Fruit fly (Drosophila melanogaster): Measurements from ENCODE around the gene CG11322.

Gene CG11322

DNA sequence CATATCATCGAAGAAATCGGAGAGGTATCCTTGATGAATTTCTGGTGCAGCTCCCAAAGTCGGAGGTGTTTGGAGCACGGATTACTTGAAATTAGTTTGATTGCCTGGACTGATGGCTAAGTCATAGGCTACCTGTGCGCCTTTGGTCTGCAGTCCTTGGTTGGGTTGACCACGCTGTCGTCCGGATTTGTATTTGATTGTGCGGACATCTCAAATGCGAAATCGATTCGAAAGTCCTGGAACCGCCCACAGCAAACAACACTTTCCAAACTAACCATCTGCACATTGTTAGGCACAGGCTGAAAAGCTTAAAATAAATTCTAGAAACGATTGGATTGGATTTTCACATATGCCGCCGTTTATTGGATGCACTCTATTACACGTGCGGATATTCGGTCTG is at the start of gene CG11322:
TSS of gene CG11322 (minus strand) at position 101 of the 400 bp plus-strand sequence.
- TF ChIP-seq CG8478 (optimal IDR thresholded peaks at IDR 0.05) (no peak), Dll (optimal IDR thresholded peaks at IDR 0.05) (no peak), psq (optimal IDR thresholded peaks at IDR 0.05) (no peak), EcR (GFP tag; optimal IDR thresholded peaks at IDR 0.05) (no peak), usp (GFP tag; optimal IDR thresholded peaks at IDR 0.05) (no peak), pan (optimal IDR thresholded peaks at IDR 0.05) (no peak)

DNA sequence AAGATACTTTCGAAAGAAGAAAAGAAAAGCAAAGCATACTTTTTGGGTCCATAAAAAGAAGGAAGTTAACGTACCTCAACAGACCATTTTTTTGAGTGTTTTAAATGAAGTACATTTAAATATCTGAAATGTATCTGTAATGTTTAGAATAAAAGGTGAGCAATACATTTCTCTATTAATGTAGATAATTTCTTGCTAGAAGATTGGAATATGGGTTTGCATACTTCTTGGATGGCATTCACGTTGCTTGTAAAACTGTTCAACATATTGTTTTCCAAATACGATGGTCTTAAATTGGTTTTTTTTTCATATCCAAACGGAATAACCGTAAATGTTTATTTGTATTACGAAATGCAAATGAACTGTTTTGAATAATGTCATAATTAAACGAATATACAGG is 46.4 kb upstream of the CG11322 start, which contains the start of gene CG17375:
TSS of gene CG17375 (minus strand) at position 10 of the 400 bp plus-strand sequence.
- TF ChIP-seq CG8478 (optimal IDR thresholded peaks at IDR 0.05): no peak
- no peak for TF ChIP-seq usp (GFP tag; optimal IDR thresholded peaks at IDR 0.05)
- no peak for TF ChIP-seq Dll (optimal IDR thresholded peaks at IDR 0.05)
- no peak for TF ChIP-seq EcR (GFP tag; optimal IDR thresholded peaks at IDR 0.05)
- TF ChIP-seq psq (optimal IDR thresholded peaks at IDR 0.05): no peak
- TF ChIP-seq pan (optimal IDR thresholded peaks at IDR 0.05): no peak

DNA sequence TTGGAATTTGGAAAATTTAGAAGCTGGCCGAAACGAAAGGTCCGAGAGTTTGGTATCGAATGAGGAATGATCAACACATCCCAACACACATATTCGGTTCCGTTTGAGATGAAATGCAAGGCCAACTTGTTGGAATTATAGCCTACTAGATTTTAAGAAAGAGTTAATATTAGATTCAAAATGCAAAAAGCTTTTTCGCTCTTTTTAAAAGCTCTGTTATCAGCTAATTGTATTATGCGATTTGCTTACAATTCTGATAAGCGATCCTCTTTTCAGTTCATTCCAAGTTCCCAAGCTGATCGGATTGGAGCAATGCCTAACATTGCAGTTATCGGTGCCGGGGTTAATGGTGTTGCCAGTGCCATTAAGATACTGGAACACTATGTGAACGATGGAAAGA is 43.3 kb upstream of the CG11322 start, which contains the start of the genes CG17377 and Daao2:
TSS of gene CG17377 (minus strand) at position 101 of the 400 bp plus-strand sequence.
TSS of gene Daao2 (plus strand) at position 272 of the 400 bp plus-strand sequence.
- TF ChIP-seq psq (optimal IDR thresholded peaks at IDR 0.05) (no peak), pan (optimal IDR thresholded peaks at IDR 0.05) (no peak), EcR (GFP tag; optimal IDR thresholded peaks at IDR 0.05) (no peak), CG8478 (optimal IDR thresholded peaks at IDR 0.05) (no peak)

DNA sequence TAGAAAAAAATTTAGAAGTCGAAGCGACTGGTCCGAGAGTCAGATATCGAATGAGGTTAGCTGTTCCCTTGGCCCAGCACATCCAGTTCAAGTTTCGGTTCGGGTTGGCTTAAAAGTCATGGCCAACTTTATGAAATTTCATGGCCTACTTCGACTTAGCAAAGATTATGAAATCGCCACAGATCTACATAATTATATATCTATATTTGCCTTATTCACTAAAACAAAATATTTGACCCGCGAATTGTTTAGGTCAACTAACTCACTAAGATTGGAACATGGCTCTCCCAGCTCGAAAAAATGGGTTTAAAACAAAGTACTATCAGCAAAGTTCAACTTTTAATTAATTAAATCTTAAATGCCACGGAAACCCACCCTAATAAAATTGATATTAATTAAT is 41.4 kb upstream of the CG11322 start, which contains the start of gene CG17376:
TSS of gene CG17376 (minus strand) at position 101 of the 400 bp plus-strand sequence.
- TF ChIP-seq usp (GFP tag; optimal IDR thresholded peaks at IDR 0.05): no peak
- TF ChIP-seq CG8478 (optimal IDR thresholded peaks at IDR 0.05): no peak
- no peak for TF ChIP-seq Dll (optimal IDR thresholded peaks at IDR 0.05)
- no peak for TF ChIP-seq EcR (GFP tag; optimal IDR thresholded peaks at IDR 0.05)
- no peak for TF ChIP-seq pan (optimal IDR thresholded peaks at IDR 0.05)
- TF ChIP-seq psq (optimal IDR thresholded peaks at IDR 0.05): no peak

DNA sequence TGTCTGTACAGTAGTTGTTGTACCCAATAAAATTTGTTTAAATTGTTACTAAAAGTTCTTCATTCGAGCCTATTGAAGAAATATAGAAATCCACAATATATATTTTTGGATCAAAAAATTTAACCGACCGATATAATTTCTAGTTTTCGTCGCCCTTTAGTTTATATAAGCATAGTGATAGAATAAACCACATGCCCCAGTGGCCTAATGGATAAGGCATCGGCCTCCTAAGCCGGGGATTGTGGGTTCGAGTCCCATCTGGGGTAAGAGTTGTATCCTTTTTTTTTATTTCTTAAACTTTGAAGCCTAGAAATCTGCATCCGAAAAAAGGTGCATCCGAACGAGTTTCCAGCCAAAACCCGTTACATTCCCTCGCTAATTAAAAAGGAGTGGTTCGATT is 40.1 kb upstream of the CG11322 start:
- TF ChIP-seq Dll (optimal IDR thresholded peaks at IDR 0.05): no peak
- no peak for TF ChIP-seq pan (optimal IDR thresholded peaks at IDR 0.05)
- TF ChIP-seq usp (GFP tag; optimal IDR thresholded peaks at IDR 0.05): no peak
- TF ChIP-seq EcR (GFP tag; optimal IDR thresholded peaks at IDR 0.05): no peak
- TF ChIP-seq psq (optimal IDR thresholded peaks at IDR 0.05): no peak

DNA sequence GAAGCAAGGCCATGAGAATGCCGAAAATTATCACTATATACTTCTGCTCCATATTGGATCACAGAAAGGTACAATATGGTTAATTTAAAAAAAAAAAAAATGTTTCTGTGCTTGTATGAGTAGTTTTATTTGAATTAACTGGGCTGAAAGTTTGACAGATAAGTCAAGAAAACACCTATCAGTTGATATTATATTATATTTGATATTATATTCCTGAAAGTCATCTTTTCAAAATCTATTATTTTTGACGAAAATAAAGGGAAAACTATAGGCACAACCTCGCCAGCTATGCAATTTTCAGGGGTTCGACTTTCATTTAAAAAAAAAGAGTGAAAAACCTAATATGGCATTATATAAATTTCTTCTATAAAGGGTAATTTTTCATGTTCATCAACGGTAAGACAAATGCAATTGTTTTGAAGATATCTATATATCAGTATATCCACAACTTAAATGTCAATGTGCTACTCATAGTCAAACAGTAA is 39.4 kb upstream of the CG11322 start, which contains the start of the genes nrv2 and CG43610:
TSS of gene nrv2 (minus strand) at position 101 of the 485 bp plus-strand sequence.
TSS of gene CG43610 (plus strand) at position 435 of the 485 bp plus-strand sequence.
- TF ChIP-seq EcR (GFP tag; optimal IDR thresholded peaks at IDR 0.05): no peak
- no peak for TF ChIP-seq Dll (optimal IDR thresholded peaks at IDR 0.05)
- no peak for TF ChIP-seq CG8478 (optimal IDR thresholded peaks at IDR 0.05)
- no peak for TF ChIP-seq psq (optimal IDR thresholded peaks at IDR 0.05)
- TF ChIP-seq pan (optimal IDR thresholded peaks at IDR 0.05): no peak
- no peak for TF ChIP-seq usp (GFP tag; optimal IDR thresholded peaks at IDR 0.05)

DNA sequence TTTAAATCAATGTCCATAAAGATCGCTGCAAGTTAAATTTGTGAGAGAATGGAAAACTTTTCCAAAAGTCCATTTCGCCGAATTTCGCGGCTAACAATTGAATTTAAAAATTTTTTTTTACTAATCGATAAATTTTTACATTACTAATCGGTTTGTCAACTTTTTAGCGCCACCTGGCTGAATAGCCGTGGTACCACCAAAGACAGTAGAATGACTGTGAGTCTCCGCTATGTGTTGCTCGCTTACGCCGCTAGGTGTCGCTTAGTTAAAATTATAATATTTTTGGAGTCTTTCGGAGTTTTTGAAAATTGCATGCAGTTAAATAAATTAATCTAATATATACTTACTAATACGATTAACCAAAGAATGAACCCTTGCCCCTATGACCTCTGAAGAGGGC is 38.0 kb upstream of the CG11322 start:
- TF ChIP-seq pan (optimal IDR thresholded peaks at IDR 0.05): no peak
- no peak for TF ChIP-seq Dll (optimal IDR thresholded peaks at IDR 0.05)
- TF ChIP-seq usp (GFP tag; optimal IDR thresholded peaks at IDR 0.05): no peak
- no peak for TF ChIP-seq CG8478 (optimal IDR thresholded peaks at IDR 0.05)
- no peak for TF ChIP-seq EcR (GFP tag; optimal IDR thresholded peaks at IDR 0.05)
- TF ChIP-seq psq (optimal IDR thresholded peaks at IDR 0.05): no peak

DNA sequence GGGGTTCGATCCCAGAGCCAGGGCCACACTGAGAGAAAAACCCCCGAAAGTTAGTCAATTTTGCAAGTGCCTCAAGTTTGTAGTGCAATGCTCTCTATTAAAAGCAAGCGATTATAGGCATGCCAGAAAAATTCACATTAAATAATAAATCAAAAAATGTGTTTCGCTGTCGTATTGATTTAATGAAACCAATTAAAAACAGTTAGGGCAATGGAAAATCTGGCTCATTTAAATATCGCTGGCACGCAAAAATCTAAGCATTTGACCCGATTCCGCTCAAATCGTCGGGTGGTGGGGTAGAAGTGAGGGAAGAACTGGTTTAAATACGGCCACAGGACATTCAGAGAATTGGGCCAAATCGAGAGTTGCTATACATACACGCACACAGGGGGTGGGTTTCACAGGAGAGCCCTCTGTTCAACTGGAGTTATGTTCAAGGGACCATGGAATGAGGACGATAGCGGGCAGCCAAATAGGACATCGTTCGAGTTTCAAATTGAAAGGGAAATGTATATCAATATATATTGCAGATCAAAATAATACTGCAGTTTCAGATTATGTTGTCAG is 35.6 kb upstream of the CG11322 start:
- TF ChIP-seq CG8478 (optimal IDR thresholded peaks at IDR 0.05): no peak
- no peak for TF ChIP-seq usp (GFP tag; optimal IDR thresholded peaks at IDR 0.05)
- TF ChIP-seq Dll (optimal IDR thresholded peaks at IDR 0.05): no peak
- no peak for TF ChIP-seq psq (optimal IDR thresholded peaks at IDR 0.05)
- TF ChIP-seq EcR (GFP tag; optimal IDR thresholded peaks at IDR 0.05): no peak
- TF ChIP-seq pan (optimal IDR thresholded peaks at IDR 0.05): no peak

DNA sequence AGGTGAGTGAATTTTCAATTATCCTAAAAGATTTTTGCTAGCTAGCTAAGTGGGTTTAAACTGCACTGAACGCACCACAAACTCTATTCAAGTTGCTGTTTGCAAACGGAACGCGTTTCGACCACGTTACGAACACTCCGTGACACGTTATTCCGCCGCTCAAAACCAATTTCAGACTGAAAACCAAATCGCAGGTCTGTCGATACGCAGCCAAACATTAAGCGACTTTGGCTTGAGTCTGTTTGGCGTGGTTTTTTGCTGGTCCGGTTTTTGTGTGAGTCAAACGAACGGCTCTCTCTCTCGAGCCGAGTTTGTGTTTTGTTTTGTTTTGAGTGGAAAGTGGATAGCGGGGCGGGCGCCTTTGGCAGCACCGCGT is 35.0 kb upstream of the CG11322 start:
- TF ChIP-seq Dll (optimal IDR thresholded peaks at IDR 0.05) (no peak), pan (optimal IDR thresholded peaks at IDR 0.05) (no peak), psq (optimal IDR thresholded peaks at IDR 0.05) (no peak), usp (GFP tag; optimal IDR thresholded peaks at IDR 0.05) (no peak), CG8478 (optimal IDR thresholded peaks at IDR 0.05) (no peak)

DNA sequence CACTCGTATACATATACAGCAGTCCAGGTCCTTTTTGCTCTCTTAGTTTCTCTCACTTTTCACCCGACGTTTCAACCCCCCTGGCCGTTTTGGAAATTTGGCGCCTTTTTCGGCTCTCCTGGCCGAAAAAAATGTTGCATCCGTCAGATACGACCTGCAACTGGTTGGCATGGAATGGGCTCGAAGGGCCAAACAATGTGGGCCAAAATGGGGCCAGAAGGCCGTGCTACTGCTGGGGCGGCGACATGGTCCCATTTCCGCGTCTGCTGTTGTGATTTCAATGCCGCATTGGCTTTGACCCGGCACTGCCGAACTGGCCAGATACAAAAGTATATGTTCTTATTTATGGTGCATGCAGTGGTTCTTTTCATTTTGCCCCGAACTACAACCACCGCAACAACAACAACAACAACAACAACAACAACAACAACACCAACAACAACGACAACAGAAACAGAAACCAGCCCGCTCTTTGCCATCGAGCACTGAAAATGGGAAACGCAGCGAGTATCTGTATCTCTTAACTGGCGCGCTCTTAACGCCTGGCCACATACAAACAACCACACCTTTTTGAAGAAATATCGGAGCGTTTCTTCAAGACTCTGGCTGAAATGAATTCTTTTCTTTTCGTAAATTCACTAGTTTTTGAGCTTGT is 34.5 kb upstream of the CG11322 start:
- TF ChIP-seq EcR (GFP tag; optimal IDR thresholded peaks at IDR 0.05) (no peak), CG8478 (optimal IDR thresholded peaks at IDR 0.05) (no peak), psq (optimal IDR thresholded peaks at IDR 0.05) (no peak), Dll (optimal IDR thresholded peaks at IDR 0.05) (no peak), usp (GFP tag; optimal IDR thresholded peaks at IDR 0.05) (no peak), pan (optimal IDR thresholded peaks at IDR 0.05) (no peak)

DNA sequence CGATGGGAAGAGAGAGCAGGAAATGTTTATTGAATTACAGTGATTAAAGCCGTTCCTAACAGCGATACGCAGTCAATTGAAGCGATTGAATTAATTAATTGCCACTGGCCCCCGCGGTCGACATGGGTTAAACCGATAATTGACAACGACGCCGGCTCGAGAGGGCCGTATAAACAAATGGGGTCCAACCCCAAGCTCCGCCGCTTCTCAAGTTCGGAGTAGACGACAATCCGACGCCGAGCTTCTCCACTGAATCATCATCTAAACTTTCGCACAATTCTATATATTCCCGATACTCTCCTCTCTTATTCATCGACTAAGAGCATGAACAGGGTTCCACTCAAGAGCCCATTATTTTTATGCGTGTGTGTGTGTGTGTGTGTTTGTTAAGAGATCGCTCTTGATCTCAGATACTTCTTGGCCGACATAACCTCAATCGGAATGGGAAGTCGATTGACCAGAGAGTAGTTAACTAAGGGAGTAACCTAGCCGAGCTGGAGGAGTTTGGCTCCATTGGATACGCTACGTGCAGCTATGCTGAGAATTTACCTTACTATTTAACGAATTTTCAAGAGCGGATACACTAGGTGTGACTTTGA is 32.5 kb upstream of the CG11322 start:
- no peak for TF ChIP-seq usp (GFP tag; optimal IDR thresholded peaks at IDR 0.05)
- no peak for TF ChIP-seq CG8478 (optimal IDR thresholded peaks at IDR 0.05)
- no peak for TF ChIP-seq psq (optimal IDR thresholded peaks at IDR 0.05)
- TF ChIP-seq pan (optimal IDR thresholded peaks at IDR 0.05): no peak
- no peak for TF ChIP-seq EcR (GFP tag; optimal IDR thresholded peaks at IDR 0.05)
- no peak for TF ChIP-seq Dll (optimal IDR thresholded peaks at IDR 0.05)

DNA sequence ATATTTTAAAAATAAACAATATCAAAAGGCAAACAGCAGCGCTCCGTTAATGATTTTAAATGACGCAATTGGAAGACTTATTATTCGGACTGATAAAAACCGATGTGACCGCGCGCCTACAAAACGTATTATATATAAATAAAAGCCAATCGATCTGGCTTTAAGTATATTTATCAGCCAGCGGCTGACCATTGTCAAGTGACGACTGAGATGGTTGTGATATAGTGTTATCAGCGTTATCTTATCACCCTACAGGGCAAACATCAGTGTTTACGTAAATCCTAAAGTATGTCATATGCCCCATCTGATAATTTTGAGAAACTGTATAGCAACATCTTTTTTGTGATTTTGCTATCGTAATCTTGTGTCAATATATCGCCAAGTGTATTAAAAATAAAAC is 29.9 kb upstream of the CG11322 start:
- TF ChIP-seq psq (optimal IDR thresholded peaks at IDR 0.05): no peak
- no peak for TF ChIP-seq EcR (GFP tag; optimal IDR thresholded peaks at IDR 0.05)
- no peak for TF ChIP-seq pan (optimal IDR thresholded peaks at IDR 0.05)
- no peak for TF ChIP-seq CG8478 (optimal IDR thresholded peaks at IDR 0.05)
- TF ChIP-seq Dll (optimal IDR thresholded peaks at IDR 0.05): no peak
- no peak for TF ChIP-seq usp (GFP tag; optimal IDR thresholded peaks at IDR 0.05)
